Fruit fly (Drosophila melanogaster) whole organism, embryonic: ENCODE data around the gene CG6465.

Experiments used
- Ada2b ChIP-seq: fragments of 200-800 bp; sonication (Bioruptor generic); IDR thresholded peaks from 2 replicates; pipeline ENCODE4 v1.3.6; 2022; ENCODE audit warnings: missing biosample characterization, missing genetic modification characterization
- Adf1 ChIP-seq: fragments of 200-800 bp; sonication (Bioruptor generic); IDR thresholded peaks from 2 replicates; pipeline ENCODE4 v1.3.6; 2022; ENCODE audit warnings: missing biosample characterization, missing genetic modification characterization
- Bdp1 ChIP-seq: fragments of 200-800 bp; sonication (Bioruptor generic); optimal IDR thresholded peaks from 3 replicates; lab custom pipeline; 2016; ENCODE audit warnings: missing biosample characterization, missing genetic modification characterization
- CG10565 ChIP-seq: fragments of 200-800 bp; sonication (Bioruptor generic); optimal IDR thresholded peaks from 3 replicates; lab custom pipeline; 2016; ENCODE audit warnings: missing biosample characterization, mild to moderate bottlenecking, missing genetic modification characterization
- CG12071 ChIP-seq: fragments of 200-800 bp; sonication (Bioruptor generic); optimal IDR thresholded peaks from 3 replicates; lab custom pipeline; 2018; ENCODE audit warnings: missing biosample characterization, mild to moderate bottlenecking, missing genetic modification characterization
- CG13123 ChIP-seq: fragments of 200-800 bp; sonication (Bioruptor generic); optimal IDR thresholded peaks from 2 replicates; lab custom pipeline; 2016; ENCODE audit warnings: missing biosample characterization, missing genetic modification characterization
- CG14050 ChIP-seq: fragments of 200-800 bp; sonication (Bioruptor generic); IDR thresholded peaks from 3 replicates; pipeline ENCODE4 v1.3.6; 2022; ENCODE audit warnings: missing biosample characterization, missing genetic modification characterization
- CG17568 ChIP-seq: fragments of 200-800 bp; sonication (Bioruptor generic); optimal IDR thresholded peaks from 2 replicates; lab custom pipeline; 2018; ENCODE audit warnings: missing biosample characterization, mild to moderate bottlenecking, missing genetic modification characterization, moderate library complexity
- CG2120 ChIP-seq: fragments of 200-800 bp; sonication (Bioruptor generic); optimal IDR thresholded peaks from 3 replicates; lab custom pipeline; 2016; ENCODE audit warnings: missing biosample characterization, missing genetic modification characterization
- CG2678 ChIP-seq: fragments of 200-800 bp; sonication (Bioruptor generic); optimal IDR thresholded peaks from 3 replicates; lab custom pipeline; 2019; ENCODE audit warnings: missing biosample characterization, mild to moderate bottlenecking, missing genetic modification characterization, moderate library complexity
- CG2712 ChIP-seq: fragments of 200-800 bp; optimal IDR thresholded peaks from 3 replicates; lab custom pipeline; 2019; ENCODE audit warnings: missing biosample characterization, mild to moderate bottlenecking, missing genetic modification characterization, moderate library complexity
- CG4282 ChIP-seq: fragments of 200-800 bp; sonication (Bioruptor generic); optimal IDR thresholded peaks from 2 replicates; lab custom pipeline; 2016; ENCODE audit warnings: missing biosample characterization, missing genetic modification characterization
- CG4360 ChIP-seq: fragments of 200-800 bp; sonication (Bioruptor generic); IDR thresholded peaks from 2 replicates; pipeline ENCODE4 v1.3.6; 2022; ENCODE audit warnings: missing biosample characterization, missing genetic modification characterization
- CG5245 ChIP-seq: fragments of 200-800 bp; sonication (Bioruptor generic); optimal IDR thresholded peaks from 3 replicates; lab custom pipeline; 2016; ENCODE audit warnings: missing biosample characterization, missing genetic modification characterization
- CG6765 ChIP-seq: fragments of 200-800 bp; sonication (Bioruptor generic); optimal IDR thresholded peaks from 3 replicates; lab custom pipeline; 2017; ENCODE audit warnings: missing biosample characterization, mild to moderate bottlenecking, missing genetic modification characterization
- CG7271 ChIP-seq: fragments of 200-800 bp; sonication (Bioruptor generic); optimal IDR thresholded peaks from 2 replicates; lab custom pipeline; 2018; ENCODE audit warnings: missing biosample characterization, mild to moderate bottlenecking, missing genetic modification characterization, moderate library complexity
- CG7839 ChIP-seq: fragments of 200-800 bp; sonication (Bioruptor generic); optimal IDR thresholded peaks from 3 replicates; lab custom pipeline; 2018; ENCODE audit warnings: missing biosample characterization, mild to moderate bottlenecking, missing genetic modification characterization, moderate library complexity
- CG8388 ChIP-seq: fragments of 200-800 bp; sonication (Bioruptor generic); optimal IDR thresholded peaks from 2 replicates; lab custom pipeline; 2019; ENCODE audit warnings: missing biosample characterization, mild to moderate bottlenecking, missing genetic modification characterization, moderate library complexity
- Camta ChIP-seq: fragments of 200-800 bp; sonication (Bioruptor generic); optimal IDR thresholded peaks from 2 replicates; lab custom pipeline; 2016; ENCODE audit warnings: missing biosample characterization, missing genetic modification characterization
- D ChIP-seq, 2 experiments: fragments of 200-800 bp in 1 of 2; fragments of >200 bp in 1 of 2; sonication (Bioruptor generic) in 1 of 2; optimal IDR thresholded peaks; 2 replicates in 1 of 2; 3 replicates in 1 of 2; lab custom pipeline; 2017; ENCODE audit warnings: mild to moderate bottlenecking in 1 of 2, missing biosample characterization in 1 of 2, missing genetic modification characterization in 1 of 2, missing genetic modification reagents in 1 of 2
- HLH4C ChIP-seq: fragments of 200-800 bp; sonication (Bioruptor generic); IDR thresholded peaks from 3 replicates; pipeline ENCODE4 v1.3.6; 2022; ENCODE audit warnings: missing biosample characterization, missing genetic modification characterization; ENCODE audit not compliant: partially characterized antibody
- Mad ChIP-seq: fragments of 200-800 bp; sonication (Bioruptor generic); optimal IDR thresholded peaks from 2 replicates; lab custom pipeline; 2016; ENCODE audit warnings: missing biosample characterization, missing genetic modification characterization
- NC2α ChIP-seq: fragments of 200-800 bp; sonication (Bioruptor generic); optimal IDR thresholded peaks from 2 replicates; lab custom pipeline; 2016; ENCODE audit warnings: missing biosample characterization, missing genetic modification characterization
- Nf-YA ChIP-seq: fragments of 200-800 bp; sonication (Bioruptor generic); IDR thresholded peaks from 2 replicates; pipeline ENCODE4 v1.3.6; 2022; ENCODE audit warnings: missing biosample characterization, missing genetic modification characterization
- Side ChIP-seq: fragments of 200-800 bp; sonication (Bioruptor generic); optimal IDR thresholded peaks from 2 replicates; lab custom pipeline; 2016; ENCODE audit warnings: missing biosample characterization, missing genetic modification characterization
- Ssrp ChIP-seq: fragments of 200-800 bp; sonication (Bioruptor generic); optimal IDR thresholded peaks from 2 replicates; lab custom pipeline; 2018; ENCODE audit warnings: missing biosample characterization, mild to moderate bottlenecking, missing genetic modification characterization, moderate library complexity
- Xrp1 ChIP-seq: fragments of 200-800 bp; sonication (Bioruptor generic); IDR thresholded peaks from 2 replicates; pipeline ENCODE4 v1.3.6; 2022; ENCODE audit warnings: missing biosample characterization, missing genetic modification characterization
- bab2 ChIP-seq: fragments of 200-800 bp; sonication (Bioruptor generic); optimal IDR thresholded peaks from 2 replicates; lab custom pipeline; 2016; ENCODE audit warnings: missing biosample characterization, missing genetic modification characterization
- croc ChIP-seq: fragments of 200-800 bp; sonication (Bioruptor generic); conservative IDR thresholded peaks from 3 replicates; pipeline ENCODE4 v1.3.6; 2022; ENCODE audit warnings: missing biosample characterization, missing genetic modification characterization
- dpn ChIP-seq, 2 experiments: fragments of 200-800 bp; sonication (Bioruptor generic); optimal IDR thresholded peaks; 3 replicates each; lab custom pipeline; 2016; ENCODE audit warnings: missing biosample characterization in 2 of 2, missing genetic modification characterization in 2 of 2
- ems ChIP-seq: fragments of 200-800 bp; sonication (Bioruptor generic); optimal IDR thresholded peaks from 3 replicates; lab custom pipeline; 2016; ENCODE audit warnings: missing biosample characterization, missing genetic modification characterization
- esg ChIP-seq: fragments of 200-800 bp; sonication (Bioruptor generic); conservative IDR thresholded peaks from 2 replicates; pipeline ENCODE4 v1.3.6; 2022; ENCODE audit warnings: missing biosample characterization, missing genetic modification characterization
- eyg ChIP-seq: fragments of 200-800 bp; sonication (Bioruptor generic); optimal IDR thresholded peaks from 3 replicates; lab custom pipeline; 2016; ENCODE audit warnings: missing biosample characterization, missing genetic modification characterization
- fd3F ChIP-seq: fragments of 200-800 bp; sonication (Bioruptor generic); optimal IDR thresholded peaks from 2 replicates; lab custom pipeline; 2018; ENCODE audit warnings: missing biosample characterization, mild to moderate bottlenecking, missing genetic modification characterization, moderate library complexity
- hkb ChIP-seq, 2 experiments: fragments of 200-800 bp in 1 of 2; fragments of >200 bp in 1 of 2; sonication (Bioruptor generic) in 1 of 2; IDR thresholded peaks in 1 of 2; optimal IDR thresholded peaks in 1 of 2; 2 replicates each; pipeline versions ENCODE4 v1.3.6 to Lab custom; 2017 to 2022; ENCODE audit warnings: missing biosample characterization in 1 of 2, missing genetic modification characterization in 1 of 2
- klu ChIP-seq: fragments of 200-800 bp; sonication (Bioruptor generic); IDR thresholded peaks from 2 replicates; pipeline ENCODE4 v1.3.6; 2022; ENCODE audit warnings: missing biosample characterization, missing genetic modification characterization
- knrl ChIP-seq: fragments of 200-800 bp; sonication (Bioruptor generic); IDR thresholded peaks from 3 replicates; pipeline ENCODE4 v1.3.6; 2022; ENCODE audit warnings: missing biosample characterization, missing genetic modification characterization; ENCODE audit not compliant: partially characterized antibody
- lola ChIP-seq, 3 experiments: fragments of >200 bp in 2 of 3; fragments of 200-800 bp in 1 of 3; sonication (Bioruptor generic) in 1 of 3; optimal IDR thresholded peaks; 2 replicates each; lab custom pipeline; 2017 to 2019; ENCODE audit warnings: missing biosample characterization in 3 of 3, missing genetic modification characterization in 3 of 3, mild to moderate bottlenecking in 1 of 3, moderate library complexity in 1 of 3
- nerfin-2 ChIP-seq: fragments of 200-800 bp; sonication (Bioruptor generic); IDR thresholded peaks from 2 replicates; pipeline ENCODE4 v1.3.6; 2022; ENCODE audit warnings: missing biosample characterization, missing genetic modification characterization; ENCODE audit not compliant: partially characterized antibody
- pan ChIP-seq, 4 experiments: fragments of >200 bp in 3 of 4; fragments of 200-800 bp in 1 of 4; sonication (Bioruptor generic) in 1 of 4; optimal IDR thresholded peaks in 3 of 4; IDR thresholded peaks in 1 of 4; 2 replicates each; pipeline versions ENCODE4 v1.3.6 to Lab custom; 2017 to 2022; ENCODE audit warnings: missing biosample characterization in 2 of 4, missing genetic modification characterization in 2 of 4, mixed read lengths in 1 of 4
- phol ChIP-seq: fragments of 200-800 bp; sonication (Bioruptor generic); optimal IDR thresholded peaks from 3 replicates; lab custom pipeline; 2018; ENCODE audit warnings: missing biosample characterization, mild to moderate bottlenecking, missing genetic modification characterization, moderate library complexity
- psq ChIP-seq: fragments of 200-800 bp; sonication (Bioruptor generic); optimal IDR thresholded peaks from 2 replicates; lab custom pipeline; 2017; ENCODE audit warnings: missing biosample characterization, missing genetic modification characterization
- ranshi ChIP-seq: fragments of 200-800 bp; sonication (Bioruptor generic); IDR thresholded peaks from 2 replicates; pipeline ENCODE4 v1.3.6; 2022; ENCODE audit warnings: missing biosample characterization, missing genetic modification characterization
- repo ChIP-seq: fragments of 200-800 bp; sonication (Bioruptor generic); optimal IDR thresholded peaks from 2 replicates; lab custom pipeline; 2016; ENCODE audit warnings: missing biosample characterization, missing genetic modification characterization
- row ChIP-seq: fragments of 200-800 bp; sonication (Bioruptor generic); IDR thresholded peaks from 3 replicates; pipeline ENCODE4 v1.3.6; 2022; ENCODE audit warnings: missing biosample characterization, missing genetic modification characterization
- tin ChIP-seq: fragments of 200-800 bp; sonication (Bioruptor generic); optimal IDR thresholded peaks from 3 replicates; lab custom pipeline; 2016; ENCODE audit warnings: missing biosample characterization, missing genetic modification characterization
- unpg ChIP-seq: fragments of 200-800 bp; sonication (Bioruptor generic); optimal IDR thresholded peaks from 3 replicates; lab custom pipeline; 2018; ENCODE audit warnings: missing biosample characterization, mild to moderate bottlenecking, missing genetic modification characterization, moderate library complexity
- vfl ChIP-seq: fragments of 200-800 bp; sonication (Bioruptor generic); optimal IDR thresholded peaks from 2 replicates; lab custom pipeline; 2016; ENCODE audit warnings: missing biosample characterization, missing genetic modification characterization
- vvl ChIP-seq: fragments of 200-800 bp; sonication (Bioruptor generic); IDR thresholded peaks from 2 replicates; pipeline ENCODE4 v1.3.6; 2022; ENCODE audit warnings: missing biosample characterization, missing genetic modification characterization

CG6465 gene

DNA sequence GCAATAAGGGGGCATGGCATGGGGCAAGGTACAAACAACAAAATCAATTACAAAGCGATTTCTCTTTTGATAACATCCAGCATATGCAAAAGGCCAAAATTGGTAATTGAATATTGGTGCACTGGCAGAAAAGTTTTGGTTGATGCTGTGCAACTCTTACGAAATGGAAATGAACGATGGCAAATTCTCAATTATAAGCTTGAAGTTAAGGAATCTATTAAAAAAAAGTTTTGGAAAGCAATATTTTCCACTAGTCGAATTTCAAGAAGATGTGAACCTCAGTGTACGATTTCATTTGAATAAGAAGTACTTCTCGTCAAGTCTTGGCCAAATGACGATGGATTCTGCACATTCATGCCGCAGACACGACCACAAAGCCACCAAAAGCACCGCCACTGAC lies 21.1 kb downstream of the CG6465 start (continued):
- TF ChIP-seq pan (optimal IDR thresholded peaks at IDR 0.05; lab: Kevin White, UChicago), result no peak
- peak in 1 of 2 experiments; percentile 52 for TF ChIP-seq pan (GFP tag; optimal IDR thresholded peaks at IDR 0.05 in 1 of 2, IDR thresholded peaks at IDR 0.05 in 1 of 2)
- peak; percentile 37 for TF ChIP-seq CG2712 (tag; lab: Kevin White, UChicago)
- peak; percentile 24 for TF ChIP-seq unpg (GFP tag; lab: Kevin White, UChicago)
- peak; percentile 32 for TF ChIP-seq CG2120 (GFP tag; lab: Kevin White, UChicago)
- peak; percentile 39; the same call in 2 of the 3 replicates for TF ChIP-seq row (GFP tag; lab: Robert Waterston, UW)
- no peak for TF ChIP-seq esg (GFP tag; lab: Robert Waterston, UW)
- TF ChIP-seq knrl (GFP tag; lab: Robert Waterston, UW), result no peak
- TF ChIP-seq psq (GFP tag; lab: Kevin White, UChicago), result no peak
- TF ChIP-seq CG2678 (tag; lab: Kevin White, UChicago), result peak; percentile 37
- peak; percentile 27 for TF ChIP-seq Side (GFP tag; lab: Kevin White, UChicago)
- TF ChIP-seq lola (GFP tag; optimal IDR thresholded peaks at IDR 0.05; lab: Kevin White, UChicago), result peak in 1 of 3 experiments; percentile 36
- peak; percentile 47 for TF ChIP-seq CG7839 (tag; lab: Kevin White, UChicago)
- no peak for TF ChIP-seq Nf-YA
- TF ChIP-seq dpn (GFP tag; optimal IDR thresholded peaks at IDR 0.05; lab: Kevin White, UChicago), result peak; percentile 7 to 32
- TF ChIP-seq Ssrp (tag; lab: Kevin White, UChicago), result peak; percentile 21
- no peak for TF ChIP-seq nerfin-2 (GFP tag; lab: Robert Waterston, UW)
- peak; percentile 29 for TF ChIP-seq phol (tag; lab: Kevin White, UChicago)
- peak; percentile 31 for TF ChIP-seq CG5245 (GFP tag; lab: Kevin White, UChicago)
- no peak for TF ChIP-seq CG13123 (GFP tag; lab: Kevin White, UChicago)
- TF ChIP-seq D (optimal IDR thresholded peaks at IDR 0.05; lab: Kevin White, UChicago), result no peak
- TF ChIP-seq D (GFP tag; optimal IDR thresholded peaks at IDR 0.05; lab: Kevin White, UChicago), result no peak
- no peak for TF ChIP-seq CG4282
- no peak for TF ChIP-seq CG17568 (GFP tag; lab: Kevin White, UChicago)
- peak; percentile 6 for TF ChIP-seq tin (GFP tag; lab: Kevin White, UChicago)
- TF ChIP-seq ems, result no peak
- no peak for TF ChIP-seq repo (GFP tag; lab: Kevin White, UChicago)
- no peak for TF ChIP-seq eyg (GFP tag; lab: Kevin White, UChicago)
- TF ChIP-seq Xrp1 (GFP tag; lab: Robert Waterston, UW), result peak; percentile 52; the same call in 1 of the 2 replicates
- no peak for TF ChIP-seq CG7271
- peak; percentile 26 for TF ChIP-seq CG8388 (GFP tag; lab: Kevin White, UChicago)
- no peak for TF ChIP-seq CG14050 (GFP tag; lab: Robert Waterston, UW)
- no peak for TF ChIP-seq NC2α
- no peak for TF ChIP-seq croc (GFP tag; lab: Robert Waterston, UW)
- TF ChIP-seq HLH4C, result no peak
- no peak for TF ChIP-seq Adf1 (GFP tag; lab: Robert Waterston, UW)
- peak; percentile 37; the same call in 1 of the 2 replicates for TF ChIP-seq Ada2b (GFP tag; lab: Robert Waterston, UW)
- no peak for TF ChIP-seq CG6765 (GFP tag; lab: Kevin White, UChicago)
- TF ChIP-seq fd3F (GFP tag; lab: Kevin White, UChicago), result no peak
- TF ChIP-seq CG12071 (GFP tag; lab: Kevin White, UChicago), result no peak
- TF ChIP-seq hkb (optimal IDR thresholded peaks at IDR 0.05; lab: Kevin White, UChicago), result no peak
- peak; percentile 48; the same call in 1 of the 2 replicates for TF ChIP-seq hkb (GFP tag; IDR thresholded peaks at IDR 0.05; lab: Robert Waterston, UW)
- no peak for TF ChIP-seq Mad (GFP tag; lab: Kevin White, UChicago)
- TF ChIP-seq vfl, result no peak
- peak; percentile 53; the same call in 1 of the 2 replicates for TF ChIP-seq vvl (GFP tag; lab: Robert Waterston, UW)
- no peak; the same call in 1 of the 2 replicates for TF ChIP-seq ranshi (GFP tag; lab: Robert Waterston, UW)
- no peak for TF ChIP-seq Camta (GFP tag; lab: Kevin White, UChicago)
- TF ChIP-seq Bdp1 (GFP tag; lab: Kevin White, UChicago), result no peak
- no peak for TF ChIP-seq CG10565 (GFP tag; lab: Kevin White, UChicago)
- peak; percentile 3 for TF ChIP-seq bab2 (GFP tag; lab: Kevin White, UChicago)
- TF ChIP-seq CG4360 (GFP tag; lab: Robert Waterston, UW), result no peak
- TF ChIP-seq klu (GFP tag; lab: Robert Waterston, UW), result no peak
